Worm (Caenorhabditis elegans): Measurements from ENCODE around the gene srh-298.

Gene srh-298

ce11 chrV:17812127-17812526 is 6.5 kb upstream of the srh-298 start:
- TF ChIP-seq ceh-82 (tag; optimal IDR thresholded peaks at IDR 0.05) (no peak), nhr-12 (tag; optimal IDR thresholded peaks at IDR 0.05) (no peak), vab-15 (tag; optimal IDR thresholded peaks at IDR 0.05) (no peak), ceh-88 (GFP tag; IDR thresholded peaks at IDR 0.05) (no peak), jun-1 (tag; optimal IDR thresholded peaks at IDR 0.05) (no peak), hlh-17 (GFP tag; optimal IDR thresholded peaks at IDR 0.05; ENCODE audit: borderline replicate concordance) (no peak), dpl-1 (GFP tag; optimal IDR thresholded peaks at IDR 0.05) (no peak), lin-13 (GFP tag; optimal IDR thresholded peaks at IDR 0.05) (no peak)

ce11 chrV:17819704-17820103 is 1.0 kb downstream of the srh-298 start:
- TF ChIP-seq sptf-1 (tag; optimal IDR thresholded peaks at IDR 0.05), result no peak
- no peak for TF ChIP-seq efl-1 (optimal IDR thresholded peaks at IDR 0.05)
- peak in 1 of 2 experiments; percentile 23 for TF ChIP-seq efl-1 (GFP tag; optimal IDR thresholded peaks at IDR 0.05 in 1 of 2)

ce11 chrV:17821805-17822204 is 3.1 kb downstream of the srh-298 start, which contains the start of gene srh-300:
Gene srh-300, plus strand, starts transcription at chrV:17822105.
- TF ChIP-seq nhr-11 (tag; optimal IDR thresholded peaks at IDR 0.05) (no peak), sptf-1 (tag; optimal IDR thresholded peaks at IDR 0.05) (no peak), sup-37 (GFP tag; optimal IDR thresholded peaks at IDR 0.05) (no peak), nhr-20 (tag; optimal IDR thresholded peaks at IDR 0.05) (no peak), nhr-28 (tag; optimal IDR thresholded peaks at IDR 0.05) (no peak), efl-3 (GFP tag; optimal IDR thresholded peaks at IDR 0.05) (no peak), mep-1 (tag; optimal IDR thresholded peaks at IDR 0.05) (no peak)

- TF ChIP-seq efl-1 (optimal IDR thresholded peaks at IDR 0.05), result no peak
- TF ChIP-seq efl-1 (GFP tag; optimal IDR thresholded peaks at IDR 0.05 in 1 of 2), result no peak
- no peak for TF ChIP-seq mef-2 (tag; optimal IDR thresholded peaks at IDR 0.05)
- TF ChIP-seq nhr-237 (tag; optimal IDR thresholded peaks at IDR 0.05), result no peak
- no peak for TF ChIP-seq nhr-20 (tag; optimal IDR thresholded peaks at IDR 0.05)
- no peak for TF ChIP-seq vab-15 (tag; optimal IDR thresholded peaks at IDR 0.05)
- no peak for TF ChIP-seq xbp-1 (tag; optimal IDR thresholded peaks at IDR 0.05)
- no peak for TF ChIP-seq nhr-84 (tag; optimal IDR thresholded peaks at IDR 0.05)
- TF ChIP-seq zip-4 (GFP tag; optimal IDR thresholded peaks at IDR 0.05), result no peak
- no peak for TF ChIP-seq lir-3 (tag; optimal IDR thresholded peaks at IDR 0.05; ENCODE audit: poor library complexity)
- no peak for TF ChIP-seq alr-1 (tag; optimal IDR thresholded peaks at IDR 0.05; ENCODE audit: borderline replicate concordance)
- no peak for TF ChIP-seq hpl-2 (GFP tag; optimal IDR thresholded peaks at IDR 0.05)
- no peak for TF ChIP-seq ceh-8 (GFP tag; optimal IDR thresholded peaks at IDR 0.05)
- no peak for TF ChIP-seq aly-2 (tag; optimal IDR thresholded peaks at IDR 0.05)
- no peak for TF ChIP-seq sox-4 (tag; optimal IDR thresholded peaks at IDR 0.05)
- TF ChIP-seq C16A3.4 (tag; optimal IDR thresholded peaks at IDR 0.05), result no peak
Observed at ce11 chrV:17824610-17825009, 5.9 kb downstream of the srh-298 start, which contains the start of gene srh-301. Gene srh-301, plus strand, starts transcription at chrV:17824910.

- no peak for TF ChIP-seq efl-3 (GFP tag; optimal IDR thresholded peaks at IDR 0.05)
Observed at ce11 chrV:17828310-17828709, 9.6 kb downstream of the srh-298 start, which contains the start of gene srh-304. Gene srh-304, plus strand, starts transcription at chrV:17828610.

ce11 chrV:17831350-17831749 is 12.7 kb downstream of the srh-298 start, which contains the start of gene srh-303:
Gene srh-303, plus strand, starts transcription at chrV:17831650.
- no peak for TF ChIP-seq elt-2 (tag; optimal IDR thresholded peaks at IDR 0.05)
- no peak for TF ChIP-seq zip-4 (GFP tag; optimal IDR thresholded peaks at IDR 0.05)
- TF ChIP-seq lin-14 (GFP tag; optimal IDR thresholded peaks at IDR 0.05), result no peak
- no peak for TF ChIP-seq fos-1 (tag; optimal IDR thresholded peaks at IDR 0.05)
- TF ChIP-seq nhr-77 (tag; optimal IDR thresholded peaks at IDR 0.05), result no peak
- TF ChIP-seq jun-1 (tag; optimal IDR thresholded peaks at IDR 0.05), result no peak
- no peak for TF ChIP-seq nhr-85 (tag)
- TF ChIP-seq nhr-11 (tag; optimal IDR thresholded peaks at IDR 0.05), result no peak
- TF ChIP-seq lin-13 (GFP tag; optimal IDR thresholded peaks at IDR 0.05), result no peak
- TF ChIP-seq ceh-63 (GFP tag; optimal IDR thresholded peaks at IDR 0.05), result no peak
- no peak for TF ChIP-seq sox-4 (tag; optimal IDR thresholded peaks at IDR 0.05)
- no peak for TF ChIP-seq tbx-2 (tag; optimal IDR thresholded peaks at IDR 0.05)
- TF ChIP-seq grh-1 (GFP tag; IDR thresholded peaks at IDR 0.05), result no peak
- TF ChIP-seq ceh-82 (tag; optimal IDR thresholded peaks at IDR 0.05), result no peak
- TF ChIP-seq unc-130 (tag; optimal IDR thresholded peaks at IDR 0.05), result no peak
